Fruit fly (Drosophila melanogaster): ENCODE measurements around the gene CG12661.

dm6 chrX:8896845-8897775 lies 26.4 kb downstream of the CG12661 start:
- TF ChIP-seq insv (optimal IDR thresholded peaks at IDR 0.05) (no peak), h (optimal IDR thresholded peaks at IDR 0.05) (no peak), Myc (optimal IDR thresholded peaks at IDR 0.05) (no peak), ttk (optimal IDR thresholded peaks at IDR 0.05) (no peak), psq (optimal IDR thresholded peaks at IDR 0.05) (no peak)

Data from Kc167 (cell line).